Fruit fly (Drosophila melanogaster) whole organism, embryonic: Measurements from ENCODE around the gene CG9682.

ENCODE experiments used
- Bteb2 ChIP-seq: fragments of 200-800 bp; sonication (Bioruptor generic); optimal IDR thresholded peaks from 2 replicates; lab custom pipeline; 2016; ENCODE audit warnings: missing biosample characterization, missing genetic modification characterization
- C15 ChIP-seq: fragments of 200-800 bp; sonication (Bioruptor generic); IDR thresholded peaks from 3 replicates; pipeline ENCODE4 v1.3.6; 2022; ENCODE audit warnings: missing biosample characterization, missing genetic modification characterization
- CG10209 ChIP-seq: fragments of 200-800 bp; sonication (Bioruptor generic); optimal IDR thresholded peaks from 3 replicates; lab custom pipeline; 2017; ENCODE audit warnings: missing biosample characterization, mild to moderate bottlenecking, missing genetic modification characterization, missing genetic modification reagents
- CG11093 ChIP-seq: fragments of 200-800 bp; sonication (Bioruptor generic); IDR thresholded peaks from 3 replicates; pipeline ENCODE4 v1.3.6; 2022; ENCODE audit warnings: missing biosample characterization, missing genetic modification characterization
- CG11504 ChIP-seq: fragments of 200-800 bp; sonication (Bioruptor generic); optimal IDR thresholded peaks from 3 replicates; lab custom pipeline; 2019; ENCODE audit warnings: missing biosample characterization, mild to moderate bottlenecking, missing genetic modification characterization, moderate library complexity
- CG11696 ChIP-seq: fragments of 200-800 bp; sonication (Bioruptor generic); IDR thresholded peaks from 2 replicates; pipeline ENCODE4 v1.3.6; 2022; ENCODE audit warnings: missing biosample characterization, missing genetic modification characterization
- CG15601 ChIP-seq: fragments of 200-800 bp; sonication (Bioruptor generic); optimal IDR thresholded peaks from 3 replicates; lab custom pipeline; 2019; ENCODE audit warnings: missing biosample characterization, mild to moderate bottlenecking, missing genetic modification characterization, moderate library complexity
- CG16815 ChIP-seq: fragments of 200-800 bp; sonication (Bioruptor generic); optimal IDR thresholded peaks from 3 replicates; lab custom pipeline; 2017; ENCODE audit warnings: missing biosample characterization, mild to moderate bottlenecking, missing genetic modification characterization
- CG18599 ChIP-seq: fragments of 200-800 bp; sonication (Bioruptor generic); optimal IDR thresholded peaks from 3 replicates; lab custom pipeline; 2017; ENCODE audit warnings: missing biosample characterization, missing genetic modification characterization, mild to moderate bottlenecking, moderate library complexity, missing genetic modification reagents
- CG32767 ChIP-seq: fragments of 200-800 bp; sonication (Bioruptor generic); IDR thresholded peaks from 2 replicates; pipeline ENCODE4 v1.3.6; 2022; ENCODE audit warnings: missing biosample characterization, missing genetic modification characterization
- CG6854 ChIP-seq: fragments of 200-800 bp; sonication (Bioruptor generic); optimal IDR thresholded peaks from 3 replicates; lab custom pipeline; 2017; ENCODE audit warnings: missing biosample characterization, mild to moderate bottlenecking, missing genetic modification characterization
- CG8765 ChIP-seq: fragments of 200-800 bp; sonication (Bioruptor generic); IDR thresholded peaks from 2 replicates; pipeline ENCODE4 v1.3.6; 2022; ENCODE audit warnings: missing biosample characterization, missing genetic modification characterization
- Chrac-16 ChIP-seq: fragments of 200-800 bp; sonication (Bioruptor generic); optimal IDR thresholded peaks from 3 replicates; lab custom pipeline; 2016; ENCODE audit warnings: missing biosample characterization, missing genetic modification characterization
- D19A ChIP-seq: fragments of 200-800 bp; optimal IDR thresholded peaks from 3 replicates; lab custom pipeline; 2019; ENCODE audit warnings: missing biosample characterization, mild to moderate bottlenecking, missing genetic modification characterization, moderate library complexity
- Ets65A ChIP-seq: fragments of 200-800 bp; sonication (Bioruptor generic); peaks from one replicate; lab custom pipeline; 2016; ENCODE audit warnings: missing biosample characterization, missing genetic modification characterization
- HLHmδ ChIP-seq: fragments of 200-800 bp; sonication (Bioruptor generic); optimal IDR thresholded peaks from 2 replicates; lab custom pipeline; 2018; ENCODE audit warnings: missing biosample characterization, mild to moderate bottlenecking, missing genetic modification characterization, moderate library complexity
- Hr3 ChIP-seq: fragments of 200-800 bp; sonication (Bioruptor generic); optimal IDR thresholded peaks from 3 replicates; lab custom pipeline; 2016; ENCODE audit warnings: missing biosample characterization, missing genetic modification characterization
- Hr51 ChIP-seq, 2 experiments: fragments of 200-800 bp; sonication (Bioruptor generic); optimal IDR thresholded peaks; 2 replicates in 1 of 2; 3 replicates in 1 of 2; lab custom pipeline; 2016 to 2018; ENCODE audit warnings: missing biosample characterization in 2 of 2, missing genetic modification characterization in 2 of 2, mild to moderate bottlenecking in 1 of 2, moderate library complexity in 1 of 2
- NC2β ChIP-seq: fragments of 200-800 bp; sonication (Bioruptor generic); optimal IDR thresholded peaks from 2 replicates; lab custom pipeline; 2016; ENCODE audit warnings: missing biosample characterization, missing genetic modification characterization
- Nf-YC ChIP-seq: fragments of 200-800 bp; optimal IDR thresholded peaks from 3 replicates; lab custom pipeline; 2019; ENCODE audit warnings: missing biosample characterization, mild to moderate bottlenecking, missing genetic modification characterization, moderate library complexity
- Oli ChIP-seq: fragments of 200-800 bp; sonication (Bioruptor generic); optimal IDR thresholded peaks from 2 replicates; lab custom pipeline; 2018; ENCODE audit warnings: missing biosample characterization, mild to moderate bottlenecking, missing genetic modification characterization, moderate library complexity
- Pdp1 ChIP-seq, 2 experiments: fragments of 200-800 bp; sonication (Bioruptor generic); optimal IDR thresholded peaks; 3 replicates each; lab custom pipeline; 2016; ENCODE audit warnings: missing biosample characterization in 2 of 2, missing genetic modification characterization in 2 of 2, mild to moderate bottlenecking in 1 of 2, moderate library complexity in 1 of 2
- amos ChIP-seq: fragments of 200-800 bp; sonication (Bioruptor generic); IDR thresholded peaks from 2 replicates; pipeline ENCODE4 v1.3.6; 2022; ENCODE audit warnings: missing biosample characterization, missing genetic modification characterization; ENCODE audit not compliant: partially characterized antibody
- ap ChIP-seq: fragments of 200-800 bp; sonication (Bioruptor generic); IDR thresholded peaks from 2 replicates; pipeline ENCODE4 v1.3.6; 2022; ENCODE audit warnings: missing biosample characterization, missing genetic modification characterization
- az2 ChIP-seq: fragments of 200-800 bp; sonication (Bioruptor generic); optimal IDR thresholded peaks from 3 replicates; lab custom pipeline; 2016; ENCODE audit warnings: missing biosample characterization, missing genetic modification characterization
- croc ChIP-seq: fragments of 200-800 bp; sonication (Bioruptor generic); conservative IDR thresholded peaks from 3 replicates; pipeline ENCODE4 v1.3.6; 2022; ENCODE audit warnings: missing biosample characterization, missing genetic modification characterization
- crol ChIP-seq: fragments of 200-800 bp; sonication (Bioruptor generic); IDR thresholded peaks from 2 replicates; pipeline ENCODE4 v1.3.6; 2022; ENCODE audit warnings: missing biosample characterization, missing genetic modification characterization
- hkb ChIP-seq, 2 experiments: fragments of 200-800 bp in 1 of 2; fragments of >200 bp in 1 of 2; sonication (Bioruptor generic) in 1 of 2; IDR thresholded peaks in 1 of 2; optimal IDR thresholded peaks in 1 of 2; 2 replicates each; pipeline versions ENCODE4 v1.3.6 to Lab custom; 2017 to 2022; ENCODE audit warnings: missing biosample characterization in 1 of 2, missing genetic modification characterization in 1 of 2
- nmo ChIP-seq: fragments of 200-800 bp; sonication (Bioruptor generic); optimal IDR thresholded peaks from 2 replicates; lab custom pipeline; 2018; ENCODE audit warnings: missing biosample characterization, mild to moderate bottlenecking, missing genetic modification characterization, moderate library complexity
- nom ChIP-seq: fragments of 200-800 bp; sonication (Bioruptor generic); optimal IDR thresholded peaks from 2 replicates; lab custom pipeline; 2017; ENCODE audit warnings: missing biosample characterization, missing genetic modification characterization, mild to moderate bottlenecking, moderate library complexity, missing genetic modification reagents
- pan ChIP-seq, 4 experiments: fragments of >200 bp in 3 of 4; fragments of 200-800 bp in 1 of 4; sonication (Bioruptor generic) in 1 of 4; optimal IDR thresholded peaks in 3 of 4; IDR thresholded peaks in 1 of 4; 2 replicates each; pipeline versions ENCODE4 v1.3.6 to Lab custom; 2017 to 2022; ENCODE audit warnings: missing biosample characterization in 2 of 4, missing genetic modification characterization in 2 of 4, mixed read lengths in 1 of 4
- pum ChIP-seq: fragments of 200-800 bp; sonication (Bioruptor generic); optimal IDR thresholded peaks from 2 replicates; lab custom pipeline; 2016; ENCODE audit warnings: missing biosample characterization, missing genetic modification characterization
- ranshi ChIP-seq: fragments of 200-800 bp; sonication (Bioruptor generic); IDR thresholded peaks from 2 replicates; pipeline ENCODE4 v1.3.6; 2022; ENCODE audit warnings: missing biosample characterization, missing genetic modification characterization
- sens ChIP-seq: fragments of 200-800 bp; sonication (Bioruptor generic); peaks from one replicate; lab custom pipeline; 2016; ENCODE audit warnings: missing biosample characterization, missing genetic modification characterization
- sens-2 ChIP-seq: fragments of 200-800 bp; sonication (Bioruptor generic); IDR thresholded peaks from 2 replicates; pipeline ENCODE4 v1.3.6; 2022; ENCODE audit warnings: missing biosample characterization, missing genetic modification characterization
- tgo ChIP-seq: fragments of 200-800 bp; sonication (Bioruptor generic); IDR thresholded peaks from 3 replicates; pipeline ENCODE4 v1.3.6; 2022; ENCODE audit warnings: missing biosample characterization, missing genetic modification characterization
- tll ChIP-seq, 2 experiments: fragments of 200-800 bp in 1 of 2; fragments of >200 bp in 1 of 2; sonication (Bioruptor generic) in 1 of 2; optimal IDR thresholded peaks; 2 replicates each; lab custom pipeline; 2017 to 2019; ENCODE audit warnings: missing biosample characterization in 2 of 2, missing genetic modification characterization in 2 of 2, mild to moderate bottlenecking in 1 of 2, moderate library complexity in 1 of 2
- tna ChIP-seq: fragments of 200-800 bp; sonication (Bioruptor generic); IDR thresholded peaks from 2 replicates; pipeline ENCODE4 v1.3.6; 2022; ENCODE audit warnings: missing biosample characterization, missing genetic modification characterization; ENCODE audit not compliant: partially characterized antibody
- trem ChIP-seq: fragments of 200-800 bp; optimal IDR thresholded peaks from 3 replicates; lab custom pipeline; 2019; ENCODE audit warnings: missing biosample characterization, mild to moderate bottlenecking, missing genetic modification characterization, moderate library complexity
- zen ChIP-seq: fragments of 200-800 bp; sonication (Bioruptor generic); optimal IDR thresholded peaks from 3 replicates; lab custom pipeline; 2018; ENCODE audit warnings: missing biosample characterization, mild to moderate bottlenecking, missing genetic modification characterization, moderate library complexity

Gene CG9682

DNA sequence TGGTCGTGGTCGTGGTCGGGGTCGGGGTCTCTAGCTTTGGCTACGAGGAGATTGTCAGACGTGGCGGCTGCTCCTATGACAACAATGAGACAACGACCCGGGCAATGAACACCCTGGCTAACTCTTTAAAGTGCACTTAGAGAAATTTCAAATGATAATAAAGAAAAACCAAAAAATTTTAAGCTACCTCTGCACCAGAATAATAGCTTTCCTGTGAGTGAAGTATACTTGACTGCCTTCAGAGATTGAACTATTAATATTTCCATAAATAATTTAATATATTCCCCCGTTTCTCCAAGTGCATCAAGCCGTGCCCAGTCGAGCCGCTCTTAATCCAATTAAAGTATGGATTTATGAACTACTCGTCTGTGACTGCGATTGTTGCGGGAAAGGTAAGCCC is 13.0 kb downstream of the CG9682 start (continued):
- TF ChIP-seq trem (tag; lab: Kevin White, UChicago) (peak; percentile 5), NC2β (GFP tag; lab: Kevin White, UChicago) (no peak), amos (no peak), Hr51 (GFP tag; optimal IDR thresholded peaks at IDR 0.05; lab: Kevin White, UChicago) (peak in 1 of 2 experiments; percentile 25), Chrac-16 (peak; percentile 35), Oli (tag; lab: Kevin White, UChicago) (peak; percentile 29), hkb (optimal IDR thresholded peaks at IDR 0.05; lab: Kevin White, UChicago) (no peak), hkb (GFP tag; IDR thresholded peaks at IDR 0.05; lab: Robert Waterston, UW) (peak; percentile 29; the same call in 1 of the 2 replicates), ranshi (GFP tag; lab: Robert Waterston, UW) (peak; percentile 15; the same call in 1 of the 2 replicates), sens (GFP tag; lab: Kevin White, UChicago) (peak; percentile 94), nmo (GFP tag; lab: Kevin White, UChicago) (peak; percentile 71), Hr3 (peak; percentile 22), CG32767 (peak; percentile 44; the same call in 1 of the 2 replicates), CG16815 (GFP tag; lab: Kevin White, UChicago) (peak; percentile 51), tgo (0 out of 3 replicates have a peak, but pooled peaks have one; percentile 33), CG10209 (GFP tag; lab: Kevin White, UChicago) (peak; percentile 26), az2 (peak; percentile 13), pum (GFP tag; lab: Kevin White, UChicago) (no peak), pan (optimal IDR thresholded peaks at IDR 0.05; lab: Kevin White, UChicago) (no peak), pan (GFP tag; optimal IDR thresholded peaks at IDR 0.05 in 1 of 2, IDR thresholded peaks at IDR 0.05 in 1 of 2) (peak in 1 of 2 experiments; percentile 38), CG11504 (peak; percentile 50), CG11696 (GFP tag; lab: Robert Waterston, UW) (0 out of 2 replicates have a peak, but pooled peaks have one; percentile 36), sens-2 (GFP tag; lab: Robert Waterston, UW) (no peak), CG11093 (GFP tag; lab: Robert Waterston, UW) (no peak), tll (GFP tag; optimal IDR thresholded peaks at IDR 0.05; lab: Kevin White, UChicago) (peak in 1 of 2 experiments; percentile 11), nom (GFP tag; lab: Kevin White, UChicago) (no peak), CG15601 (peak; percentile 6), CG18599 (GFP tag; lab: Kevin White, UChicago) (no peak), croc (GFP tag; lab: Robert Waterston, UW) (peak; percentile 53; the same call in 1 of the 3 replicates), Ets65A (GFP tag; lab: Kevin White, UChicago) (no peak), D19A (tag; lab: Kevin White, UChicago) (peak; percentile 29), Nf-YC (no peak), tna (GFP tag; lab: Robert Waterston, UW) (no peak), HLHmδ (GFP tag; lab: Kevin White, UChicago) (no peak), zen (tag; lab: Kevin White, UChicago) (peak; percentile 25), CG8765 (GFP tag; lab: Robert Waterston, UW) (peak; percentile 23; the same call in 1 of the 2 replicates)

DNA sequence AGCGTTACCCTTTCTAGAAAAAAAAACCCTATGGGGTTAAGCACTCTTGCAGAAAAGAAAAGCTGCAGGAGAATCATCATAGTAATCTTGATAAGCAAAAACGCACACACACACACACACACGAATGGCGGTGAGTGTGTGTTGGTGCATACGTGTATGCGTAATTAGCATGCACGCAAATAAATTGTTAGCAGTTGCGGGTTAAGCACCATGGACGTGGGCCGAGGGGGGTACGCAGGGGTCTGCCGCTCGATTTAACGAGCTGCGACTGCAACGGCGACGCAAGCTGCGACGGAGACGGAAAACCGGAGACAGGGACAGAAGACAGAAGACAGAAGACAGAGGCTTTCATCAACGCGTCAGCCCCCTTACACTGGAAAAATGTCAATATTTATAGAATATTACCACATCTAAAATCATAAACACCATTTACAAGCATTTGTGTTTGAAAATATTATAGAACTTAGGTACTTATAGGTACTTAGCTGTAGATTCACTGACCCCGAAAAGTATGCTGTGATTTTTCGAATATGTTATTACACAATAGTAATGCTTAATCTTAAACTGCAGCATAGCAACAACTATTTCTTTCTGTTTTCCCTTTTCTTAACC is 14.0 kb downstream of the CG9682 start:
- peak in 1 of 2 experiments; percentile 37 for TF ChIP-seq Pdp1 (GFP tag; optimal IDR thresholded peaks at IDR 0.05; lab: Kevin White, UChicago)
- no peak for TF ChIP-seq C15
- peak; percentile 43 for TF ChIP-seq crol
- no peak for TF ChIP-seq CG6854
- no peak for TF ChIP-seq Bteb2 (GFP tag; lab: Kevin White, UChicago)
- TF ChIP-seq ap, result no peak
